Worm (Caenorhabditis elegans): ENCODE results near the gene C38C5.1.

The C38C5.1 gene

ce11 chrX:5557966-5558365, at the start of gene C38C5.1:
TSS of gene C38C5.1 (plus strand) at chrX:5558055.
- TF ChIP-seq tab-1 (GFP tag; IDR thresholded peaks at IDR 0.05) (no peak), klf-2 (GFP tag; conservative IDR thresholded peaks at IDR 0.05) (no peak), ztf-29 (GFP tag; IDR thresholded peaks at IDR 0.05) (no peak), ref-1 (GFP tag; conservative IDR thresholded peaks at IDR 0.05) (no peak), ztf-23 (GFP tag; IDR thresholded peaks at IDR 0.05) (no peak), med-1 (GFP tag; optimal IDR thresholded peaks at IDR 0.05; ENCODE audit: insufficient read depth) (no peak)

ce11 chrX:5509114-5509877, 48.6 kb upstream of the C38C5.1 start:
- TF ChIP-seq cog-1 (tag; optimal IDR thresholded peaks at IDR 0.05) (no peak), T22C8.4 (GFP tag; IDR thresholded peaks at IDR 0.05) (no peak), flt-1 (GFP tag; IDR thresholded peaks at IDR 0.05) (no peak), ztf-29 (GFP tag; IDR thresholded peaks at IDR 0.05) (no peak), klf-2 (GFP tag; conservative IDR thresholded peaks at IDR 0.05) (no peak), ref-1 (GFP tag; conservative IDR thresholded peaks at IDR 0.05) (no peak), ztf-23 (GFP tag; IDR thresholded peaks at IDR 0.05) (no peak), tab-1 (GFP tag; IDR thresholded peaks at IDR 0.05) (no peak), med-1 (GFP tag; optimal IDR thresholded peaks at IDR 0.05; ENCODE audit: insufficient read depth) (no peak)

- TF ChIP-seq flt-1 (GFP tag; IDR thresholded peaks at IDR 0.05) (no peak), T22C8.4 (GFP tag; IDR thresholded peaks at IDR 0.05) (no peak), cog-1 (tag; optimal IDR thresholded peaks at IDR 0.05) (no peak), ref-1 (GFP tag; conservative IDR thresholded peaks at IDR 0.05) (no peak), med-1 (GFP tag; optimal IDR thresholded peaks at IDR 0.05; ENCODE audit: insufficient read depth) (no peak), ztf-29 (GFP tag; IDR thresholded peaks at IDR 0.05) (no peak), ztf-23 (GFP tag; IDR thresholded peaks at IDR 0.05) (no peak), klf-2 (GFP tag; conservative IDR thresholded peaks at IDR 0.05) (no peak), tab-1 (GFP tag; IDR thresholded peaks at IDR 0.05) (no peak)
Measured at ce11 chrX:5512227-5512626, 45.6 kb upstream of the C38C5.1 start, which contains the start of gene T23F2.3. TSS of gene T23F2.3 (minus strand) at chrX:5512327.

ce11 chrX:5512707-5513106, 45.1 kb upstream of the C38C5.1 start:
- no peak for TF ChIP-seq tab-1 (GFP tag; IDR thresholded peaks at IDR 0.05)
- TF ChIP-seq ztf-29 (GFP tag; IDR thresholded peaks at IDR 0.05): no peak
- no peak for TF ChIP-seq T22C8.4 (GFP tag; IDR thresholded peaks at IDR 0.05)
- no peak for TF ChIP-seq med-1 (GFP tag; optimal IDR thresholded peaks at IDR 0.05; ENCODE audit: insufficient read depth)
- no peak for TF ChIP-seq ztf-23 (GFP tag; IDR thresholded peaks at IDR 0.05)
- no peak for TF ChIP-seq cog-1 (tag; optimal IDR thresholded peaks at IDR 0.05)
- TF ChIP-seq flt-1 (GFP tag; IDR thresholded peaks at IDR 0.05): no peak
- TF ChIP-seq klf-2 (GFP tag; conservative IDR thresholded peaks at IDR 0.05): no peak
- TF ChIP-seq ref-1 (GFP tag; conservative IDR thresholded peaks at IDR 0.05): no peak

- TF ChIP-seq T22C8.4 (GFP tag; IDR thresholded peaks at IDR 0.05): no peak
- TF ChIP-seq flt-1 (GFP tag; IDR thresholded peaks at IDR 0.05): no peak
- TF ChIP-seq ref-1 (GFP tag; conservative IDR thresholded peaks at IDR 0.05): no peak
- TF ChIP-seq cog-1 (tag; optimal IDR thresholded peaks at IDR 0.05): no peak
- TF ChIP-seq ztf-23 (GFP tag; IDR thresholded peaks at IDR 0.05): no peak
Measured at ce11 chrX:5514346-5514745, 43.5 kb upstream of the C38C5.1 start.

- TF ChIP-seq flt-1 (GFP tag; IDR thresholded peaks at IDR 0.05): no peak
- TF ChIP-seq ref-1 (GFP tag; conservative IDR thresholded peaks at IDR 0.05): no peak
- no peak for TF ChIP-seq ztf-23 (GFP tag; IDR thresholded peaks at IDR 0.05)
- no peak for TF ChIP-seq cog-1 (tag; optimal IDR thresholded peaks at IDR 0.05)
- TF ChIP-seq ztf-29 (GFP tag; IDR thresholded peaks at IDR 0.05): no peak
- no peak for TF ChIP-seq T22C8.4 (GFP tag; IDR thresholded peaks at IDR 0.05)
- no peak for TF ChIP-seq med-1 (GFP tag; optimal IDR thresholded peaks at IDR 0.05; ENCODE audit: insufficient read depth)
- no peak for TF ChIP-seq tab-1 (GFP tag; IDR thresholded peaks at IDR 0.05)
- TF ChIP-seq klf-2 (GFP tag; conservative IDR thresholded peaks at IDR 0.05): no peak
Measured at ce11 chrX:5514984-5515383, 42.9 kb upstream of the C38C5.1 start, which contains the start of gene T23F2.4. TSS of gene T23F2.4 (minus strand) at chrX:5515084.

- no peak for TF ChIP-seq ztf-23 (GFP tag; IDR thresholded peaks at IDR 0.05)
- TF ChIP-seq ref-1 (GFP tag; conservative IDR thresholded peaks at IDR 0.05): no peak
- no peak for TF ChIP-seq tab-1 (GFP tag; IDR thresholded peaks at IDR 0.05)
- no peak for TF ChIP-seq T22C8.4 (GFP tag; IDR thresholded peaks at IDR 0.05)
- no peak for TF ChIP-seq ztf-29 (GFP tag; IDR thresholded peaks at IDR 0.05)
- TF ChIP-seq med-1 (GFP tag; optimal IDR thresholded peaks at IDR 0.05; ENCODE audit: insufficient read depth): no peak
- no peak for TF ChIP-seq klf-2 (GFP tag; conservative IDR thresholded peaks at IDR 0.05)
- no peak for TF ChIP-seq flt-1 (GFP tag; IDR thresholded peaks at IDR 0.05)
- TF ChIP-seq cog-1 (tag; optimal IDR thresholded peaks at IDR 0.05): no peak
Measured at ce11 chrX:5515459-5515858, 42.4 kb upstream of the C38C5.1 start.

- TF ChIP-seq tab-1 (GFP tag; IDR thresholded peaks at IDR 0.05) (no peak), cog-1 (tag; optimal IDR thresholded peaks at IDR 0.05) (no peak), ztf-29 (GFP tag; IDR thresholded peaks at IDR 0.05) (no peak), ztf-23 (GFP tag; IDR thresholded peaks at IDR 0.05) (no peak), T22C8.4 (GFP tag; IDR thresholded peaks at IDR 0.05) (no peak), med-1 (GFP tag; optimal IDR thresholded peaks at IDR 0.05; ENCODE audit: insufficient read depth) (no peak), flt-1 (GFP tag; IDR thresholded peaks at IDR 0.05) (no peak), klf-2 (GFP tag; conservative IDR thresholded peaks at IDR 0.05) (no peak)
Measured at ce11 chrX:5516365-5516764, 41.5 kb upstream of the C38C5.1 start.

ce11 chrX:5517063-5517462, 40.8 kb upstream of the C38C5.1 start, which contains the start of gene T23F2.5:
TSS of gene T23F2.5 (minus strand) at chrX:5517163.
- TF ChIP-seq ztf-23 (GFP tag; IDR thresholded peaks at IDR 0.05) (no peak), flt-1 (GFP tag; IDR thresholded peaks at IDR 0.05) (no peak), cog-1 (tag; optimal IDR thresholded peaks at IDR 0.05) (no peak), ztf-29 (GFP tag; IDR thresholded peaks at IDR 0.05) (no peak), klf-2 (GFP tag; conservative IDR thresholded peaks at IDR 0.05) (no peak)

ce11 chrX:5517844-5518243, 40.0 kb upstream of the C38C5.1 start:
- TF ChIP-seq flt-1 (GFP tag; IDR thresholded peaks at IDR 0.05): no peak
- TF ChIP-seq ztf-29 (GFP tag; IDR thresholded peaks at IDR 0.05): no peak
- TF ChIP-seq klf-2 (GFP tag; conservative IDR thresholded peaks at IDR 0.05): no peak
- no peak for TF ChIP-seq tab-1 (GFP tag; IDR thresholded peaks at IDR 0.05)
- no peak for TF ChIP-seq cog-1 (tag; optimal IDR thresholded peaks at IDR 0.05)
- TF ChIP-seq ref-1 (GFP tag; conservative IDR thresholded peaks at IDR 0.05): no peak
- TF ChIP-seq T22C8.4 (GFP tag; IDR thresholded peaks at IDR 0.05): no peak
- TF ChIP-seq med-1 (GFP tag; optimal IDR thresholded peaks at IDR 0.05; ENCODE audit: insufficient read depth): no peak
- TF ChIP-seq ztf-23 (GFP tag; IDR thresholded peaks at IDR 0.05): no peak
